Worm (Caenorhabditis elegans): ENCODE data around the gene K09C8.2.

Gene K09C8.2

DNA sequence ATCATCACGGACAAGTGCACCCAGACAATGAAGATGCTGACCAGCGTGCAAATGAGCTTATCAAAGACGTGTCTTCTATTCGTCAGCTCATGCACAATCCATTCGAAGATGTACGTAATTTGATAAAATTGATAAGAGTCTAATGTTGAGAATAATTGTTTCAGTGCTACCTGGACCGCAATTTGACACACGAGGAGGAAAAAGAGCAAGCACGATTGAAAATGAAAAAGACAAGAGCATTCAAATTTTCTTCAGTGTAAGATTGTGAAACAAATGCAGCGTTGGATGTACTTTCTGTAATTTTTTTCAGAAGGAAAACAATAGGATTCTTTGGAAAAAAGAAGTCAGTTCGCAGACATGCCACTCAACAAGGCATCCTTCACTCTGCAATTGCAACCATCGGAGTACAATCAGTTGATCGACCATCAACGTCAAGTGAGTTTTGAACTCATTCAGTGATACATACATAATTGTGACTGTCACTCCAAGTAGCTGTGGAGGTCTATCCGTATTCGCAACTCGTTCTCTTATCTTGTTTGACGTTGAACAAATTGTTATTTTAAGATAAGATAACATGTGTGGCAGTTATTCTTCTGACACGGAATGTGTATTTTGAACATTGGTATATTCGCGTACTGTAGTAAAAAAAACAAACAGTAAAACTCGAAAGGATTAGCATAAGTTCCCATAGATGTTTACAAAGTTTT is 2.1 kb upstream of the K09C8.2 start:
- TF ChIP-seq nhr-28 (tag; optimal IDR thresholded peaks at IDR 0.05): peak; percentile 45
- no peak for TF ChIP-seq unc-39 (tag; optimal IDR thresholded peaks at IDR 0.05)
- no peak for TF ChIP-seq hlh-30 (tag; optimal IDR thresholded peaks at IDR 0.05; ENCODE audit: insufficient read depth)
- TF ChIP-seq pqm-1 (tag; optimal IDR thresholded peaks at IDR 0.05): peak; percentile 5
- TF ChIP-seq tra-1 (GFP tag; IDR thresholded peaks at IDR 0.05): peak; percentile 38; the same call in 1 of the 2 replicates
- 0 out of 2 replicates have a peak, but pooled peaks have one; percentile 13 for TF ChIP-seq lin-1 (GFP tag; IDR thresholded peaks at IDR 0.05)
- TF ChIP-seq fos-1 (tag; optimal IDR thresholded peaks at IDR 0.05): no peak
- 0 out of 2 replicates have a peak, but pooled peaks have one; percentile 48 for TF ChIP-seq php-3 (GFP tag; IDR thresholded peaks at IDR 0.05)
- TF ChIP-seq unc-62 (GFP tag; optimal IDR thresholded peaks at IDR 0.05 in 1 of 2): peak in 1 of 2 experiments; percentile 92
- TF ChIP-seq unc-62 (tag; optimal IDR thresholded peaks at IDR 0.05): no peak
- TF ChIP-seq nhr-48 (tag; optimal IDR thresholded peaks at IDR 0.05): peak; percentile 25
- peak; percentile 11 for TF ChIP-seq hlh-11 (tag; optimal IDR thresholded peaks at IDR 0.05)
- TF ChIP-seq dve-1 (tag; optimal IDR thresholded peaks at IDR 0.05; ENCODE audit: insufficient read depth): peak; percentile 38
- no peak for TF ChIP-seq ces-1 (GFP tag; optimal IDR thresholded peaks at IDR 0.05)
- peak; percentile 89 for TF ChIP-seq dmd-6 (GFP tag; IDR thresholded peaks at IDR 0.05)
- TF ChIP-seq daf-16 (GFP tag; optimal IDR thresholded peaks at IDR 0.05): no peak
- peak; percentile 21 for TF ChIP-seq daf-16 (tag; optimal IDR thresholded peaks at IDR 0.05)

DNA sequence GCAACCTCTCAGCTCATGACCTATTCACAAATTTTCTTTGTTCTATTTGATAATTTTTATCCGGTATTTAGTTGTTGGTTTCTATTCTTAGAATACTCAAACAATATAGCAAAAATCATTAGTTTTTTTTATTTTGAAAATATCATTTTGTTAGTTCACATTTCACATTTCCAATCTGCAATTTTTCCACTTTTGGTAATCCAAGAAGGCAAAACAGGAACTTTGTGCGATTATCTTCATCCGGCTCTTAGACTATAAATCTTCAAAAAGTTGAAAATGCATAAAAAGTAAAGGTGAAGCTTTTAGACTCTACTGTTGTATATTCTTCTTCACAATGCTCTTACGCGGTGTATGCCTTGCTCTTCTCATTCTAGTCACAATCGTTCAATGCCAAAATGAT is 809 bp upstream of the K09C8.2 start, which contains the start of gene nlp-19:
Gene nlp-19, plus strand, starts transcription at position 301 of the 400 bp plus-strand sequence.
- TF ChIP-seq F10B5.3 (tag; optimal IDR thresholded peaks at IDR 0.05) (no peak), mes-2 (tag; optimal IDR thresholded peaks at IDR 0.05; ENCODE audit: poor library complexity, severe bottlenecking) (no peak), snpc-4 (tag; optimal IDR thresholded peaks at IDR 0.05) (no peak), saeg-2 (GFP tag; IDR thresholded peaks at IDR 0.05) (no peak), mxl-2 (GFP tag; conservative IDR thresholded peaks at IDR 0.05) (no peak), sdz-12 (GFP tag; optimal IDR thresholded peaks at IDR 0.05) (no peak), ztf-7 (tag; optimal IDR thresholded peaks at IDR 0.05) (no peak), aha-1 (tag) (no peak), unc-39 (tag; optimal IDR thresholded peaks at IDR 0.05) (no peak), fos-1 (tag; optimal IDR thresholded peaks at IDR 0.05) (no peak), lim-7 (GFP tag; IDR thresholded peaks at IDR 0.05) (no peak), tag-97 (GFP tag; IDR thresholded peaks at IDR 0.05) (no peak), egl-27 (tag; optimal IDR thresholded peaks at IDR 0.05) (no peak), nhr-237 (tag; optimal IDR thresholded peaks at IDR 0.05) (no peak), spr-3 (GFP tag; optimal IDR thresholded peaks at IDR 0.05) (no peak), lin-1 (GFP tag; IDR thresholded peaks at IDR 0.05) (no peak), lir-3 (tag; optimal IDR thresholded peaks at IDR 0.05) (no peak), duxl-1 (tag; optimal IDR thresholded peaks at IDR 0.05; ENCODE audit: poor library complexity) (no peak)

- TF ChIP-seq nhr-237 (tag; optimal IDR thresholded peaks at IDR 0.05) (no peak), unc-62 (GFP tag; optimal IDR thresholded peaks at IDR 0.05 in 1 of 2) (peak in 1 of 2 experiments; percentile 95), unc-62 (tag; optimal IDR thresholded peaks at IDR 0.05) (no peak)
These were observed 2.5 kb downstream of the K09C8.2 start for ce11 chrX:10961724-10962123.

- TF ChIP-seq lir-3 (tag; optimal IDR thresholded peaks at IDR 0.05) (peak; percentile 35), vab-7 (GFP tag; IDR thresholded peaks at IDR 0.05) (peak; percentile 90), nhr-41 (GFP tag; IDR thresholded peaks at IDR 0.05) (0 out of 2 replicates have a peak, but pooled peaks have one; percentile 50), ZK337.2 (GFP tag; IDR thresholded peaks at IDR 0.05) (peak; percentile 68), unc-39 (tag; optimal IDR thresholded peaks at IDR 0.05) (no peak), zip-2 (tag; optimal IDR thresholded peaks at IDR 0.05) (peak; percentile 40), pqm-1 (tag; optimal IDR thresholded peaks at IDR 0.05) (no peak), madf-9 (GFP tag; conservative IDR thresholded peaks at IDR 0.05) (peak; percentile 85), Y105C5A.15 (GFP tag; IDR thresholded peaks at IDR 0.05) (peak; percentile 74; the same call in 1 of the 2 replicates), php-3 (GFP tag; IDR thresholded peaks at IDR 0.05) (peak; percentile 70), nhr-28 (tag; optimal IDR thresholded peaks at IDR 0.05) (peak; percentile 46), nhr-25 (tag; optimal IDR thresholded peaks at IDR 0.05; ENCODE audit: borderline replicate concordance, insufficient read depth) (peak; percentile 26), mep-1 (tag; optimal IDR thresholded peaks at IDR 0.05) (no peak), nhr-42 (GFP tag; IDR thresholded peaks at IDR 0.05) (peak; percentile 51; the same call in 1 of the 2 replicates), dpl-1 (GFP tag; optimal IDR thresholded peaks at IDR 0.05) (peak; percentile 5), zip-11 (GFP tag; IDR thresholded peaks at IDR 0.05) (0 out of 2 replicates have a peak, but pooled peaks have one; percentile 48), ztf-7 (tag; optimal IDR thresholded peaks at IDR 0.05) (no peak), sdz-12 (GFP tag; optimal IDR thresholded peaks at IDR 0.05) (peak; percentile 64)
These were observed 4.3 kb downstream of the K09C8.2 start, which contains the start of gene nas-10 for ce11 chrX:10963453-10964046. Gene nas-10 (minus strand): TSS chrX:10963503.

Data from whole organism, L4 larva.